Fruit fly (Drosophila melanogaster) whole organism, embryonic: Measurements from ENCODE around the gene Vti1a.

ENCODE experiments used
- BEAF-32 ChIP-seq: fragments of 200-800 bp; sonication (Bioruptor generic); optimal IDR thresholded peaks from 3 replicates; lab custom pipeline; 2017; ENCODE audit warnings: missing biosample characterization, missing genetic modification characterization, mild to moderate bottlenecking, moderate library complexity, missing genetic modification reagents
- CG1024 ChIP-seq: fragments of 200-800 bp; sonication (Bioruptor generic); IDR thresholded peaks from 2 replicates; pipeline ENCODE4 v1.3.6; 2022; ENCODE audit warnings: missing biosample characterization, missing genetic modification characterization
- CG12071 ChIP-seq: fragments of 200-800 bp; sonication (Bioruptor generic); optimal IDR thresholded peaks from 3 replicates; lab custom pipeline; 2018; ENCODE audit warnings: missing biosample characterization, mild to moderate bottlenecking, missing genetic modification characterization
- CG12391 ChIP-seq: fragments of 200-800 bp; sonication (Bioruptor generic); optimal IDR thresholded peaks from 3 replicates; lab custom pipeline; 2018; ENCODE audit warnings: missing biosample characterization, mild to moderate bottlenecking, missing genetic modification characterization, moderate library complexity
- CG13894 ChIP-seq: fragments of 200-800 bp; sonication (Bioruptor generic); optimal IDR thresholded peaks from 3 replicates; lab custom pipeline; 2018; ENCODE audit warnings: missing biosample characterization, mild to moderate bottlenecking, missing genetic modification characterization, moderate library complexity
- CG15011 ChIP-seq: fragments of 200-800 bp; sonication (Bioruptor generic); optimal IDR thresholded peaks from 3 replicates; lab custom pipeline; 2018; ENCODE audit warnings: missing biosample characterization, mild to moderate bottlenecking, missing genetic modification characterization
- CG1603 ChIP-seq: fragments of 200-800 bp; sonication (Bioruptor generic); optimal IDR thresholded peaks from 2 replicates; lab custom pipeline; 2019; ENCODE audit warnings: missing biosample characterization, mild to moderate bottlenecking, missing genetic modification characterization, moderate library complexity
- CG16813 ChIP-seq: fragments of 200-800 bp; sonication (Bioruptor generic); IDR thresholded peaks from 3 replicates; pipeline ENCODE4 v1.3.6; 2022; ENCODE audit warnings: missing biosample characterization, missing genetic modification characterization; ENCODE audit not compliant: partially characterized antibody
- CG17361 ChIP-seq: fragments of 200-800 bp; sonication (Bioruptor generic); IDR thresholded peaks from 3 replicates; pipeline ENCODE4 v1.3.6; 2022; ENCODE audit warnings: missing biosample characterization, missing genetic modification characterization
- CG6175 ChIP-seq: fragments of 200-800 bp; sonication (Bioruptor generic); IDR thresholded peaks from 3 replicates; pipeline ENCODE4 v1.3.6; 2022; ENCODE audit warnings: missing biosample characterization, missing genetic modification characterization
- CG7839 ChIP-seq: fragments of 200-800 bp; sonication (Bioruptor generic); optimal IDR thresholded peaks from 3 replicates; lab custom pipeline; 2018; ENCODE audit warnings: missing biosample characterization, mild to moderate bottlenecking, missing genetic modification characterization, moderate library complexity
- CG8281 ChIP-seq: fragments of 200-800 bp; sonication (Bioruptor generic); optimal IDR thresholded peaks from 2 replicates; lab custom pipeline; 2018; ENCODE audit warnings: missing biosample characterization, mild to moderate bottlenecking, missing genetic modification characterization, moderate library complexity
- CG8290 ChIP-seq, 3 experiments: fragments of 200-800 bp; sonication (Bioruptor generic); optimal IDR thresholded peaks; 2 replicates each; lab custom pipeline; 2016 to 2019; ENCODE audit warnings: missing biosample characterization in 3 of 3, missing genetic modification characterization in 3 of 3, mild to moderate bottlenecking in 2 of 3, moderate library complexity in 1 of 3
- CG8765 ChIP-seq: fragments of 200-800 bp; sonication (Bioruptor generic); IDR thresholded peaks from 2 replicates; pipeline ENCODE4 v1.3.6; 2022; ENCODE audit warnings: missing biosample characterization, missing genetic modification characterization
- Dfd ChIP-seq, 2 experiments: fragments of >200 bp; optimal IDR thresholded peaks; 2 replicates each; lab custom pipeline; 2017; ENCODE audit warnings: missing biosample characterization in 2 of 2, missing genetic modification characterization in 2 of 2
- Dref ChIP-seq: fragments of 200-800 bp; sonication (Bioruptor generic); IDR thresholded peaks from 2 replicates; pipeline ENCODE4 v1.3.6; 2022; ENCODE audit warnings: missing biosample characterization, missing genetic modification characterization
- E2f2 ChIP-seq: fragments of 200-800 bp; sonication (Bioruptor generic); IDR thresholded peaks from 2 replicates; pipeline ENCODE4 v1.3.6; 2022; ENCODE audit warnings: missing biosample characterization, missing genetic modification characterization
- ERR ChIP-seq: fragments of 200-800 bp; sonication (Bioruptor generic); optimal IDR thresholded peaks from 2 replicates; lab custom pipeline; 2016; ENCODE audit warnings: missing biosample characterization, missing genetic modification characterization
- Eip74EF ChIP-seq, 2 experiments: fragments of 200-800 bp in 1 of 2; fragments of >200 bp in 1 of 2; sonication (Bioruptor generic) in 1 of 2; optimal IDR thresholded peaks; 2 replicates each; lab custom pipeline; 2017 to 2019; ENCODE audit warnings: missing biosample characterization in 2 of 2, missing genetic modification characterization in 2 of 2, mild to moderate bottlenecking in 1 of 2, moderate library complexity in 1 of 2
- Ets65A ChIP-seq: fragments of 200-800 bp; sonication (Bioruptor generic); peaks from one replicate; lab custom pipeline; 2016; ENCODE audit warnings: missing biosample characterization, missing genetic modification characterization
- HHEX ChIP-seq: fragments of 200-800 bp; sonication (Bioruptor generic); optimal IDR thresholded peaks from 3 replicates; lab custom pipeline; 2017; ENCODE audit warnings: missing biosample characterization, mild to moderate bottlenecking, missing genetic modification characterization, missing genetic modification reagents
- HmgZ ChIP-seq: fragments of 200-800 bp; sonication (Bioruptor generic); optimal IDR thresholded peaks from 2 replicates; lab custom pipeline; 2018; ENCODE audit warnings: missing biosample characterization, mild to moderate bottlenecking, missing genetic modification characterization
- Kr ChIP-seq: fragments of 200-800 bp; sonication (Bioruptor generic); optimal IDR thresholded peaks from 2 replicates; lab custom pipeline; 2017; ENCODE audit warnings: missing biosample characterization, mild to moderate bottlenecking, missing genetic modification characterization
- MESR4 ChIP-seq: fragments of 200-800 bp; sonication (Bioruptor generic); optimal IDR thresholded peaks from 2 replicates; lab custom pipeline; 2018; ENCODE audit warnings: missing biosample characterization, mild to moderate bottlenecking, missing genetic modification characterization, moderate library complexity
- Med ChIP-seq: fragments of 200-800 bp; sonication (Bioruptor generic); peaks from one replicate; lab custom pipeline; 2016; ENCODE audit warnings: missing biosample characterization, missing genetic modification characterization, mild to moderate bottlenecking, inconsistent platforms, moderate library complexity
- Myb ChIP-seq: fragments of 200-800 bp; sonication (Bioruptor generic); optimal IDR thresholded peaks from 2 replicates; lab custom pipeline; 2016; ENCODE audit warnings: missing biosample characterization, missing genetic modification characterization
- YL-1 ChIP-seq: fragments of 200-800 bp; sonication (Bioruptor generic); optimal IDR thresholded peaks from 3 replicates; lab custom pipeline; 2017; ENCODE audit warnings: missing biosample characterization, mild to moderate bottlenecking, missing genetic modification characterization
- al ChIP-seq: fragments of 200-800 bp; sonication (Bioruptor generic); IDR thresholded peaks from 2 replicates; pipeline ENCODE4 v1.3.6; 2022; ENCODE audit warnings: missing biosample characterization, missing genetic modification characterization
- ap ChIP-seq: fragments of 200-800 bp; sonication (Bioruptor generic); IDR thresholded peaks from 2 replicates; pipeline ENCODE4 v1.3.6; 2022; ENCODE audit warnings: missing biosample characterization, missing genetic modification characterization
- bsh ChIP-seq, 2 experiments: fragments of 200-800 bp; sonication (Bioruptor generic); optimal IDR thresholded peaks; 2 replicates each; lab custom pipeline; 2017 to 2018; ENCODE audit warnings: mild to moderate bottlenecking in 2 of 2, missing biosample characterization in 2 of 2, missing genetic modification characterization in 2 of 2, moderate library complexity in 1 of 2
- dati ChIP-seq: fragments of 200-800 bp; sonication (Bioruptor generic); IDR thresholded peaks from 2 replicates; pipeline ENCODE4 v1.3.6; 2022; ENCODE audit warnings: missing biosample characterization, missing genetic modification characterization
- dimm ChIP-seq: fragments of 200-800 bp; sonication (Bioruptor generic); IDR thresholded peaks from 2 replicates; pipeline ENCODE4 v1.3.6; 2022; ENCODE audit warnings: missing biosample characterization, missing genetic modification characterization
- dysf ChIP-seq: fragments of 200-800 bp; sonication (Bioruptor generic); IDR thresholded peaks from 3 replicates; pipeline ENCODE4 v1.3.6; 2022; ENCODE audit warnings: missing biosample characterization, missing genetic modification characterization
- emc ChIP-seq: fragments of 200-800 bp; sonication (Bioruptor generic); optimal IDR thresholded peaks from 2 replicates; lab custom pipeline; 2016; ENCODE audit warnings: missing biosample characterization, missing genetic modification characterization
- exex ChIP-seq: fragments of 200-800 bp; sonication (Bioruptor generic); optimal IDR thresholded peaks from 4 replicates; lab custom pipeline; 2018; ENCODE audit warnings: missing biosample characterization, mild to moderate bottlenecking, missing genetic modification characterization, moderate library complexity
- fd102C ChIP-seq: fragments of 200-800 bp; sonication (Bioruptor generic); optimal IDR thresholded peaks from 2 replicates; lab custom pipeline; 2018; ENCODE audit warnings: missing biosample characterization, mild to moderate bottlenecking, missing genetic modification characterization, moderate library complexity
- gem ChIP-seq: fragments of 200-800 bp; sonication (Bioruptor generic); optimal IDR thresholded peaks from 2 replicates; lab custom pipeline; 2019; ENCODE audit warnings: missing biosample characterization, mild to moderate bottlenecking, missing genetic modification characterization, moderate library complexity
- gfzf ChIP-seq: fragments of 200-800 bp; sonication (Bioruptor generic); optimal IDR thresholded peaks from 2 replicates; lab custom pipeline; 2016; ENCODE audit warnings: missing biosample characterization, mild to moderate bottlenecking, missing genetic modification characterization, moderate library complexity
- insv ChIP-seq, 2 experiments: fragments of 200-800 bp; sonication (Bioruptor generic); optimal IDR thresholded peaks; 3 replicates each; lab custom pipeline; 2016 to 2018; ENCODE audit warnings: missing biosample characterization in 2 of 2, missing genetic modification characterization in 2 of 2
- kah ChIP-seq: fragments of 200-800 bp; sonication (Bioruptor generic); optimal IDR thresholded peaks from 2 replicates; lab custom pipeline; 2018; ENCODE audit warnings: missing biosample characterization, mild to moderate bottlenecking, missing genetic modification characterization
- lola ChIP-seq, 3 experiments: fragments of >200 bp in 2 of 3; fragments of 200-800 bp in 1 of 3; sonication (Bioruptor generic) in 1 of 3; optimal IDR thresholded peaks; 2 replicates each; lab custom pipeline; 2017 to 2019; ENCODE audit warnings: missing biosample characterization in 3 of 3, missing genetic modification characterization in 3 of 3, mild to moderate bottlenecking in 1 of 3, moderate library complexity in 1 of 3
- pita ChIP-seq: fragments of 200-800 bp; sonication (Bioruptor generic); optimal IDR thresholded peaks from 2 replicates; lab custom pipeline; 2017; ENCODE audit warnings: missing biosample characterization, mild to moderate bottlenecking, missing genetic modification characterization
- pzg ChIP-seq: fragments of 200-800 bp; sonication (Bioruptor generic); optimal IDR thresholded peaks from 3 replicates; lab custom pipeline; 2018; ENCODE audit warnings: missing biosample characterization, mild to moderate bottlenecking, missing genetic modification characterization, moderate library complexity
- scrt ChIP-seq: fragments of 200-800 bp; sonication (Bioruptor generic); optimal IDR thresholded peaks from 2 replicates; lab custom pipeline; 2018; ENCODE audit warnings: missing biosample characterization, mild to moderate bottlenecking, missing genetic modification characterization, moderate library complexity
- sd ChIP-seq: fragments of 200-800 bp; sonication (Bioruptor generic); optimal IDR thresholded peaks from 3 replicates; lab custom pipeline; 2018; ENCODE audit warnings: missing biosample characterization, mild to moderate bottlenecking, missing genetic modification characterization, moderate library complexity
- seq ChIP-seq: fragments of 200-800 bp; sonication (Bioruptor generic); IDR thresholded peaks from 2 replicates; pipeline ENCODE4 v1.3.6; 2022; ENCODE audit warnings: missing biosample characterization, missing genetic modification characterization
- sima ChIP-seq: fragments of 200-800 bp; sonication (Bioruptor generic); optimal IDR thresholded peaks from 2 replicates; lab custom pipeline; 2016; ENCODE audit warnings: missing biosample characterization, missing genetic modification characterization
- tin ChIP-seq: fragments of 200-800 bp; sonication (Bioruptor generic); optimal IDR thresholded peaks from 3 replicates; lab custom pipeline; 2016; ENCODE audit warnings: missing biosample characterization, missing genetic modification characterization
- twi ChIP-seq: fragments of 200-800 bp; optimal IDR thresholded peaks from 2 replicates; lab custom pipeline; 2019; ENCODE audit warnings: missing biosample characterization, mild to moderate bottlenecking, missing genetic modification characterization, moderate library complexity
- zfh2 ChIP-seq: fragments of 200-800 bp; sonication (Bioruptor generic); optimal IDR thresholded peaks from 2 replicates; lab custom pipeline; 2016; ENCODE audit warnings: missing biosample characterization, missing genetic modification characterization

Vti1a gene

DNA sequence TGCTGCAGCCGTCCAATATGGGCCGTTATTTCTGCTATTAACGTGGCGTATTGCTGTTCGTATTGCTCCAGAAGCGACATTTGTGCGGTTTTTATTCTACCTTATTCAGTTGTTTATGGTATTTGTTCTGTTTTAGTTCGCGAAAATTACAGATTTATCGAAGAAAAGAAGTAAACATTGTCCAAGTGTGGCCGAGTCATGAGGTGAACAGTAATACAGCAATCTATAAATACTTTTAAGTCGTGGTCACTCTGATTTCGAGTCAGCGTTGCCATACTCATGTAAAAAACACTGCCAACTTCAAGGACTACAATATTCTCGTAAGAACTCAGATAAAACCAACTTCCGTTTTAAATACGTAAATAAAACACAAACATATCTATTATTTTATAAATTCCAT lies at the start of gene Vti1a:
Gene Vti1a (minus strand): TSS at position 221 of the 400 bp plus-strand sequence.
- TF ChIP-seq insv (GFP tag; optimal IDR thresholded peaks at IDR 0.05; lab: Kevin White, UChicago) (peak in 1 of 2 experiments; percentile 14), al (GFP tag; lab: Robert Waterston, UW) (no peak), dati (GFP tag; lab: Robert Waterston, UW) (no peak), CG8281 (tag; lab: Kevin White, UChicago) (no peak), scrt (peak; percentile 12), Ets65A (no peak), CG15011 (no peak), dimm (no peak), CG17361 (GFP tag; lab: Robert Waterston, UW) (0 out of 3 replicates have a peak, but pooled peaks have one; percentile 33), gfzf (GFP tag; lab: Kevin White, UChicago) (peak; percentile 90), CG8765 (GFP tag; lab: Robert Waterston, UW) (no peak), Dfd (GFP tag; optimal IDR thresholded peaks at IDR 0.05; lab: Kevin White, UChicago) (no peak), Dref (peak; percentile 44; the same call in 1 of the 2 replicates), CG1603 (tag; lab: Kevin White, UChicago) (peak; percentile 64), CG13894 (tag; lab: Kevin White, UChicago) (peak; percentile 86), dysf (GFP tag; lab: Robert Waterston, UW) (no peak), gem (tag; lab: Kevin White, UChicago) (no peak), kah (GFP tag; lab: Kevin White, UChicago) (no peak), pzg (peak; percentile 86), twi (no peak), BEAF-32 (peak; percentile 34), YL-1 (peak; percentile 71), pita (GFP tag; lab: Kevin White, UChicago) (no peak), Myb (peak; percentile 83), CG1024 (GFP tag; lab: Robert Waterston, UW) (no peak), HmgZ (tag; lab: Kevin White, UChicago) (peak; percentile 33), ERR (GFP tag; lab: Kevin White, UChicago) (no peak), zfh2 (GFP tag; lab: Kevin White, UChicago) (no peak), seq (GFP tag; lab: Robert Waterston, UW) (no peak), exex (no peak), HHEX (GFP tag; lab: Kevin White, UChicago) (no peak), bsh (GFP tag; optimal IDR thresholded peaks at IDR 0.05; lab: Kevin White, UChicago) (no peak), Kr (no peak), CG8290 (GFP tag; optimal IDR thresholded peaks at IDR 0.05; lab: Kevin White, UChicago) (peak; percentile 58), CG8290 (tag; optimal IDR thresholded peaks at IDR 0.05; lab: Kevin White, UChicago) (peak in 1 of 2 experiments; percentile 43), CG6175 (GFP tag; lab: Robert Waterston, UW) (no peak), CG7839 (tag; lab: Kevin White, UChicago) (no peak), Eip74EF (GFP tag; optimal IDR thresholded peaks at IDR 0.05; lab: Kevin White, UChicago) (no peak), emc (GFP tag; lab: Kevin White, UChicago) (no peak), fd102C (no peak), CG16813 (GFP tag; lab: Robert Waterston, UW) (0 out of 3 replicates have a peak, but pooled peaks have one; percentile 31), Med (GFP tag; lab: Kevin White, UChicago) (peak; percentile 59), sima (no peak), CG12391 (tag; lab: Kevin White, UChicago) (peak; percentile 16), CG12071 (GFP tag; lab: Kevin White, UChicago) (no peak), ap (GFP tag; lab: Robert Waterston, UW) (no peak), sd (no peak), E2f2 (GFP tag; lab: Robert Waterston, UW) (peak; percentile 46; the same call in 1 of the 2 replicates), lola (GFP tag; optimal IDR thresholded peaks at IDR 0.05; lab: Kevin White, UChicago) (peak in 1 of 3 experiments; percentile 0), tin (GFP tag; lab: Kevin White, UChicago) (no peak), MESR4 (GFP tag; lab: Kevin White, UChicago) (peak; percentile 71)
